Fruit fly (Drosophila melanogaster): Measurements from ENCODE around the gene CG2006.
A peak's percentile ranks its signal among the peaks of the same experiment; 100 is the strongest.

DNA sequence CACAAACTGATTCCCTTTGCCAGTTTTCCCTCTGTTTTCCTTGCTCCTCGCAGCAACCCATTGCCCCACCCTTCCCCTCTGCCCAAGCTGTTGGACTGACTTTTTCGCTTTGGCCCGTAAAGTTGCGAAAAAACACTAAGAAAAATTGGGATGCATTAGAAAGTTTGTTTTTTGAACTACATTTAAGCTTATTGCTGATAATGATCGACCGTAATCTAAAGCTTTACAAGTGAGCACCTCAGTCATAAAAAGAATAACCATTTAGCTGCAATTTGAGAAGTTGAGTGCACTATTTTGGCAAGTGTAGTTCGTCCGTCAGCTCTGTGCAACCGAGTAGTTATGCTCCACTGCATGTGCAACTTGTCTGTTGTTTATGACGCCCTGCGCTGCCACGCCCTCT, 38.9 kb upstream of the CG2006 start:
- TF ChIP-seq CG3919 (GFP tag; optimal IDR thresholded peaks at IDR 0.05) (peak; percentile 38), CG3032 (tag; optimal IDR thresholded peaks at IDR 0.05) (no peak), esn (GFP tag; optimal IDR thresholded peaks at IDR 0.05) (no peak), CG6854 (GFP tag; optimal IDR thresholded peaks at IDR 0.05) (no peak), pdm3 (GFP tag; optimal IDR thresholded peaks at IDR 0.05) (peak; percentile 29), Gug (GFP tag; IDR thresholded peaks at IDR 0.05) (no peak), acj6 (GFP tag; optimal IDR thresholded peaks at IDR 0.05) (peak; percentile 10)

Measured in whole organism, prepupa.